Worm (Caenorhabditis elegans) whole organism, L4 larva: Measurements from ENCODE around the gene ttr-36.
A peak's percentile ranks its signal among the peaks of the same experiment; 100 is the strongest.

Experiments
- D1046.2 ChIP-seq: fragments of 200-800 bp; sonication (Bioruptor generic); IDR thresholded peaks from 2 replicates; pipeline ENCODE4 v1.3.6; 2022; ENCODE audit warnings: missing genetic modification characterization, missing compliant biosample characterization
- F26F4.8 ChIP-seq: fragments of 200-800 bp; sonication (Bioruptor generic); conservative IDR thresholded peaks from 2 replicates; pipeline ENCODE4 v1.3.6; 2022; ENCODE audit warnings: missing genetic modification characterization, missing compliant biosample characterization
- F44E2.7 ChIP-seq: fragments of 200-800 bp; sonication (Bioruptor generic); IDR thresholded peaks from 2 replicates; pipeline ENCODE4 v2.1.2; 2022; ENCODE audit warnings: missing genetic modification characterization, missing compliant biosample characterization
- F49E8.2 ChIP-seq: sonication (generic microtip); optimal IDR thresholded peaks from 2 replicates; lab custom pipeline; 2016; ENCODE audit warnings: missing compliant biosample characterization, mild to moderate bottlenecking, missing genetic modification characterization, borderline replicate concordance
- T26A8.4 ChIP-seq: fragments of 200-800 bp; sonication (Bioruptor generic); IDR thresholded peaks from 2 replicates; pipeline ENCODE4 v1.3.6; 2022; ENCODE audit warnings: missing genetic modification characterization, missing compliant biosample characterization
- Y5F2A.4 ChIP-seq: fragments of 200-800 bp; sonication (Bioruptor generic); optimal IDR thresholded peaks from 2 replicates; lab custom pipeline; 2018; ENCODE audit warnings: mild to moderate bottlenecking, missing genetic modification characterization, missing compliant biosample characterization
- ceh-28 ChIP-seq: fragments of 150-350 bp; optimal IDR thresholded peaks from 2 replicates; lab custom pipeline; 2014; ENCODE audit warnings: missing biosample characterization, missing genetic modification reagents, missing genetic modification characterization
- ceh-32 ChIP-seq: sonication (generic microtip); optimal IDR thresholded peaks from 2 replicates; lab custom pipeline; 2016; ENCODE audit warnings: mild to moderate bottlenecking, missing genetic modification characterization, missing compliant biosample characterization; ENCODE audit not compliant: poor library complexity
- ceh-62 ChIP-seq: sonication (generic microtip); optimal IDR thresholded peaks from 2 replicates; lab custom pipeline; 2017; ENCODE audit warnings: missing biosample characterization, missing genetic modification characterization
- ceh-82 ChIP-seq: sonication (generic microtip); optimal IDR thresholded peaks from 2 replicates; lab custom pipeline; 2017; ENCODE audit warnings: missing biosample characterization, missing genetic modification characterization
- ces-1 ChIP-seq: fragments of 150-350 bp; sonication (generic microtip); optimal IDR thresholded peaks from 4 replicates; lab custom pipeline; 2014; ENCODE audit warnings: missing biosample characterization, missing genetic modification reagents, missing genetic modification characterization
- cey-2 ChIP-seq: sonication (generic microtip); optimal IDR thresholded peaks from 3 replicates; lab custom pipeline; 2017; ENCODE audit warnings: missing genetic modification characterization, mild to moderate bottlenecking, missing compliant biosample characterization, antibody characterized with exemption, borderline replicate concordance; ENCODE audit not compliant: insufficient read depth
- ctbp-1 ChIP-seq: fragments of 200-800 bp; sonication (Bioruptor generic); IDR thresholded peaks from 2 replicates; pipeline ENCODE4 v1.3.6; 2022; ENCODE audit warnings: missing genetic modification reagents, missing genetic modification characterization, missing compliant biosample characterization
- daf-12 ChIP-seq: fragments of 150-350 bp; optimal IDR thresholded peaks from 2 replicates; lab custom pipeline; 2014; ENCODE audit warnings: missing biosample characterization, missing genetic modification reagents, missing genetic modification characterization
- daf-16 ChIP-seq, 3 experiments: sonication (generic microtip); optimal IDR thresholded peaks; 2 replicates each; lab custom pipeline; 2016 to 2017; ENCODE audit warnings: missing genetic modification characterization in 3 of 3, missing genetic modification reagents in 3 of 3, mild to moderate bottlenecking in 2 of 3, missing compliant biosample characterization in 2 of 3, missing biosample characterization in 1 of 3, moderate library complexity in 1 of 3
- daf-19 ChIP-seq: fragments of 200-800 bp; sonication (Bioruptor generic); conservative IDR thresholded peaks from 2 replicates; pipeline ENCODE4 v1.3.6; 2022; ENCODE audit warnings: missing genetic modification characterization, missing compliant biosample characterization
- dpl-1 ChIP-seq: fragments of 150-350 bp; optimal IDR thresholded peaks from 2 replicates; lab custom pipeline; 2014; ENCODE audit warnings: missing biosample characterization, missing genetic modification reagents, missing genetic modification characterization
- duxl-1 ChIP-seq: sonication (generic microtip); optimal IDR thresholded peaks from 2 replicates; lab custom pipeline; 2016; ENCODE audit warnings: mild to moderate bottlenecking, missing genetic modification characterization, moderate library complexity, missing compliant biosample characterization; ENCODE audit not compliant: poor library complexity
- dve-1 ChIP-seq: sonication (generic microtip); optimal IDR thresholded peaks from 2 replicates; lab custom pipeline; 2017; ENCODE audit warnings: antibody characterized with exemption, mild to moderate bottlenecking, missing genetic modification characterization, missing compliant biosample characterization; ENCODE audit not compliant: insufficient read depth
- egl-43 ChIP-seq: fragments of 200-800 bp; sonication (Bioruptor generic); IDR thresholded peaks from 2 replicates; pipeline ENCODE4 v1.3.6; 2022; ENCODE audit warnings: missing genetic modification reagents, missing genetic modification characterization, missing compliant biosample characterization
- hlh-11 ChIP-seq: fragments of 200-800 bp; sonication (Bioruptor generic); optimal IDR thresholded peaks from 2 replicates; lab custom pipeline; 2018; ENCODE audit warnings: mild to moderate bottlenecking, missing genetic modification characterization, missing compliant biosample characterization
- jun-1 ChIP-seq: fragments of 150-350 bp; optimal IDR thresholded peaks from 2 replicates; lab custom pipeline; 2014; ENCODE audit warnings: missing biosample characterization, missing genetic modification reagents, missing genetic modification characterization
- lin-13 ChIP-seq: fragments of 150-350 bp; optimal IDR thresholded peaks from 2 replicates; lab custom pipeline; 2014; ENCODE audit warnings: missing biosample characterization, missing genetic modification reagents, missing genetic modification characterization
- lin-29 ChIP-seq: fragments of 200-800 bp; sonication (Bioruptor generic); IDR thresholded peaks from 2 replicates; pipeline ENCODE4 v1.3.6; 2022; ENCODE audit warnings: missing genetic modification reagents, missing genetic modification characterization, missing compliant biosample characterization
- lin-38 ChIP-seq: fragments of 200-800 bp; sonication (Bioruptor generic); IDR thresholded peaks from 2 replicates; pipeline ENCODE4 v1.3.6; 2022; ENCODE audit warnings: missing genetic modification reagents, missing genetic modification characterization, missing compliant biosample characterization
- madf-5 ChIP-seq, 2 experiments: fragments of 200-800 bp; sonication (Bioruptor generic); IDR thresholded peaks; 2 replicates each; pipeline ENCODE4 v1.3.6; 2022; ENCODE audit warnings: missing compliant biosample characterization in 2 of 2, missing genetic modification characterization in 2 of 2
- mxl-3 ChIP-seq: fragments of 200-800 bp; sonication (Bioruptor generic); optimal IDR thresholded peaks from 2 replicates; lab custom pipeline; 2018; ENCODE audit warnings: mild to moderate bottlenecking, missing genetic modification characterization, missing compliant biosample characterization
- nhr-10 ChIP-seq: fragments of 150-350 bp; optimal IDR thresholded peaks from 2 replicates; lab custom pipeline; 2014; ENCODE audit warnings: missing biosample characterization, missing genetic modification characterization
- nhr-237 ChIP-seq: sonication (generic microtip); optimal IDR thresholded peaks from 2 replicates; lab custom pipeline; 2017; ENCODE audit warnings: missing biosample characterization, missing genetic modification characterization
- nhr-28 ChIP-seq: fragments of 150-350 bp; optimal IDR thresholded peaks from 2 replicates; lab custom pipeline; 2014; ENCODE audit warnings: missing biosample characterization, missing genetic modification characterization
- nhr-41 ChIP-seq: fragments of 200-800 bp; sonication (Bioruptor generic); IDR thresholded peaks from 2 replicates; pipeline ENCODE4 v1.3.6; 2022; ENCODE audit warnings: missing genetic modification reagents, missing genetic modification characterization, missing compliant biosample characterization
- nhr-42 ChIP-seq: fragments of 200-800 bp; sonication (Bioruptor generic); IDR thresholded peaks from 2 replicates; pipeline ENCODE4 v1.3.6; 2022; ENCODE audit warnings: missing genetic modification characterization, missing compliant biosample characterization
- nhr-48 ChIP-seq: sonication (generic microtip); optimal IDR thresholded peaks from 2 replicates; lab custom pipeline; 2016; ENCODE audit warnings: mild to moderate bottlenecking, missing genetic modification characterization, missing compliant biosample characterization
- nhr-6 ChIP-seq: fragments of 150-350 bp; optimal IDR thresholded peaks from 2 replicates; lab custom pipeline; 2014; ENCODE audit warnings: missing biosample characterization, missing genetic modification characterization
- nhr-77 ChIP-seq: fragments of 150-350 bp; optimal IDR thresholded peaks from 2 replicates; lab custom pipeline; 2014; ENCODE audit warnings: missing biosample characterization, missing genetic modification characterization
- php-3 ChIP-seq: fragments of 200-800 bp; sonication (Bioruptor generic); IDR thresholded peaks from 2 replicates; pipeline ENCODE4 v1.3.6; 2022; ENCODE audit warnings: missing genetic modification reagents, missing genetic modification characterization, missing compliant biosample characterization
- pqm-1 ChIP-seq: sonication (generic microtip); optimal IDR thresholded peaks from 2 replicates; lab custom pipeline; 2017; ENCODE audit warnings: missing biosample characterization, missing genetic modification characterization
- rbr-2 ChIP-seq: sonication (generic microtip); optimal IDR thresholded peaks from 2 replicates; lab custom pipeline; 2016; ENCODE audit warnings: missing genotype, missing genetic modification characterization, missing compliant biosample characterization
- saeg-2 ChIP-seq: fragments of 200-800 bp; sonication (Bioruptor generic); IDR thresholded peaks from 2 replicates; pipeline ENCODE4 v1.3.6; 2022; ENCODE audit warnings: missing genetic modification reagents, missing genetic modification characterization, missing compliant biosample characterization
- set-16 ChIP-seq: fragments of 200-800 bp; sonication (Bioruptor generic); IDR thresholded peaks from 2 replicates; pipeline ENCODE4 v1.3.6; 2022; ENCODE audit warnings: missing genetic modification reagents, missing genetic modification characterization, missing compliant biosample characterization
- snpc-1.2 ChIP-seq: fragments of 200-800 bp; sonication (Bioruptor generic); IDR thresholded peaks from 2 replicates; pipeline ENCODE4 v1.3.6; 2022; ENCODE audit warnings: missing genetic modification reagents, missing genetic modification characterization, missing compliant biosample characterization
- snpc-4 ChIP-seq: fragments of 150-350 bp; optimal IDR thresholded peaks from 2 replicates; lab custom pipeline; 2014; ENCODE audit warnings: missing biosample characterization, missing genetic modification characterization
- spr-1 ChIP-seq: sonication (generic microtip); optimal IDR thresholded peaks from 2 replicates; lab custom pipeline; 2016; ENCODE audit warnings: mild to moderate bottlenecking, missing genetic modification characterization, missing compliant biosample characterization
- spr-3 ChIP-seq: fragments of 200-800 bp; sonication (Bioruptor generic); optimal IDR thresholded peaks from 2 replicates; lab custom pipeline; 2018; ENCODE audit warnings: mild to moderate bottlenecking, missing genetic modification characterization, missing compliant biosample characterization
- tag-97 ChIP-seq: fragments of 200-800 bp; sonication (Bioruptor generic); IDR thresholded peaks from 2 replicates; pipeline ENCODE4 v1.3.6; 2022; ENCODE audit warnings: missing genetic modification characterization, missing compliant biosample characterization
- unc-39 ChIP-seq: sonication (generic microtip); optimal IDR thresholded peaks from 2 replicates; lab custom pipeline; 2017; ENCODE audit warnings: missing biosample characterization, missing genetic modification characterization
- unc-62 ChIP-seq, 3 experiments: fragments of 150-350 bp in 1 of 3; sonication (generic microtip); optimal IDR thresholded peaks in 2 of 3; peaks in 1 of 3; 1 replicate in 1 of 3; 2 replicates in 2 of 3; lab custom pipeline; 2014 to 2017; ENCODE audit warnings: missing biosample characterization in 3 of 3, missing genetic modification characterization in 3 of 3, missing genetic modification reagents in 3 of 3, missing genotype in 1 of 3
- zag-1 ChIP-seq: fragments of 150-350 bp; optimal IDR thresholded peaks from 2 replicates; lab custom pipeline; 2014; ENCODE audit warnings: missing biosample characterization, missing genetic modification characterization
- zip-11 ChIP-seq: fragments of 200-800 bp; sonication (Bioruptor generic); IDR thresholded peaks from 2 replicates; pipeline ENCODE4 v1.3.6; 2022; ENCODE audit warnings: missing genetic modification characterization, missing compliant biosample characterization
- zip-2 ChIP-seq: fragments of 150-350 bp; optimal IDR thresholded peaks from 2 replicates; lab custom pipeline; 2014; ENCODE audit warnings: missing biosample characterization, missing genetic modification characterization
- ztf-7 ChIP-seq: fragments of 150-350 bp; optimal IDR thresholded peaks from 2 replicates; lab custom pipeline; 2014; ENCODE audit warnings: missing biosample characterization, missing genetic modification characterization

The ttr-36 gene

ce11 chrX:6518537-6518936 lies 7.8 kb downstream of the ttr-36 start, which contains the start of gene ets-4 (continued):
- TF ChIP-seq ztf-7 (tag; lab: Kevin White, UChicago): no peak
- TF ChIP-seq ceh-82 (tag; lab: Kevin White, UChicago): no peak
- TF ChIP-seq daf-12 (tag; lab: Kevin White, UChicago): no peak
- TF ChIP-seq nhr-41 (GFP tag; lab: Robert Waterston, UW): no peak
- TF ChIP-seq saeg-2 (GFP tag; lab: Robert Waterston, UW): 0 out of 2 replicates have a peak, but pooled peaks have one; percentile 55
- TF ChIP-seq rbr-2 (tag; lab: Kevin White, UChicago): no peak
- TF ChIP-seq lin-38 (GFP tag; lab: Robert Waterston, UW): no peak
- TF ChIP-seq daf-19 (GFP tag; lab: Robert Waterston, UW): no peak
- TF ChIP-seq pqm-1 (tag; lab: Kevin White, UChicago): peak; percentile 90
- no peak for TF ChIP-seq nhr-237 (tag; lab: Kevin White, UChicago)
- no peak for TF ChIP-seq ces-1 (GFP tag; lab: Kevin White, UChicago)
- TF ChIP-seq nhr-6 (tag; lab: Kevin White, UChicago): peak; percentile 13
- TF ChIP-seq snpc-4 (tag; lab: Kevin White, UChicago): no peak
- TF ChIP-seq snpc-1.2 (GFP tag; lab: Robert Waterston, UW): no peak
- no peak for TF ChIP-seq spr-3
- TF ChIP-seq F44E2.7 (GFP tag; lab: Robert Waterston, UW): no peak
- no peak for TF ChIP-seq unc-39 (tag; lab: Kevin White, UChicago)
- TF ChIP-seq tag-97 (GFP tag; lab: Robert Waterston, UW): no peak
- no peak for TF ChIP-seq jun-1 (tag; lab: Kevin White, UChicago)
- no peak for TF ChIP-seq set-16
- no peak for TF ChIP-seq D1046.2 (GFP tag; lab: Robert Waterston, UW)
- no peak for TF ChIP-seq cey-2 (tag; lab: Kevin White, UChicago)
- TF ChIP-seq dpl-1 (GFP tag; lab: Kevin White, UChicago): no peak
- no peak for TF ChIP-seq zip-2 (tag; lab: Kevin White, UChicago)
- TF ChIP-seq hlh-11: peak; percentile 94
- TF ChIP-seq spr-1 (tag; lab: Kevin White, UChicago): no peak
- peak; percentile 57 for TF ChIP-seq nhr-48 (tag; lab: Kevin White, UChicago)
- TF ChIP-seq daf-16 (GFP tag; optimal IDR thresholded peaks at IDR 0.05; lab: Kevin White, UChicago): peak in 1 of 2 experiments; percentile 68
- peak; percentile 92 for TF ChIP-seq daf-16 (tag; optimal IDR thresholded peaks at IDR 0.05; lab: Kevin White, UChicago)
- peak; percentile 98 for TF ChIP-seq php-3 (GFP tag; lab: Robert Waterston, UW)
- TF ChIP-seq T26A8.4: 0 out of 2 replicates have a peak, but pooled peaks have one; percentile 31
- no peak for TF ChIP-seq ceh-32
- peak; percentile 9 for TF ChIP-seq lin-13
- no peak for TF ChIP-seq zag-1 (tag; lab: Kevin White, UChicago)
- peak; percentile 2 for TF ChIP-seq duxl-1 (tag; lab: Kevin White, UChicago)
- TF ChIP-seq egl-43 (GFP tag; lab: Robert Waterston, UW): no peak
- no peak for TF ChIP-seq ceh-28
- TF ChIP-seq madf-5 (GFP tag; IDR thresholded peaks at IDR 0.05; lab: Robert Waterston, UW): no peak
- TF ChIP-seq nhr-42 (GFP tag; lab: Robert Waterston, UW): no peak
- no peak for TF ChIP-seq nhr-10
- peak; percentile 86 for TF ChIP-seq dve-1
- TF ChIP-seq nhr-28 (tag; lab: Kevin White, UChicago): peak; percentile 86
- no peak for TF ChIP-seq F26F4.8 (GFP tag; lab: Robert Waterston, UW)
- TF ChIP-seq lin-29 (GFP tag; lab: Robert Waterston, UW): no peak
- no peak for TF ChIP-seq Y5F2A.4
- TF ChIP-seq ctbp-1 (GFP tag; lab: Robert Waterston, UW): no peak
- TF ChIP-seq zip-11 (GFP tag; lab: Robert Waterston, UW): no peak
- TF ChIP-seq unc-62 (GFP tag; optimal IDR thresholded peaks at IDR 0.05 in 1 of 2; lab: Kevin White, UChicago): peak in 1 of 2 experiments; percentile 78
- no peak for TF ChIP-seq unc-62 (tag; optimal IDR thresholded peaks at IDR 0.05; lab: Kevin White, UChicago)
- peak; percentile 19 for TF ChIP-seq mxl-3 (GFP tag; lab: Kevin White, UChicago)
- peak; percentile 46 for TF ChIP-seq nhr-77
- no peak for TF ChIP-seq F49E8.2 (tag; lab: Kevin White, UChicago)
- TF ChIP-seq ceh-62 (tag; lab: Kevin White, UChicago): no peak
